Fruit fly (Drosophila melanogaster) whole organism, embryonic: ENCODE results near the gene CG43094.

ENCODE experiments used
- Blimp-1 ChIP-seq: fragments of 200-800 bp; sonication (Bioruptor generic); optimal IDR thresholded peaks from 3 replicates; lab custom pipeline; 2018; ENCODE audit warnings: missing biosample characterization, missing genetic modification characterization, mild to moderate bottlenecking, moderate library complexity, missing genetic modification reagents
- CG11085 ChIP-seq: fragments of 200-800 bp; sonication (Bioruptor generic); IDR thresholded peaks from 2 replicates; pipeline ENCODE4 v1.3.6; 2022; ENCODE audit warnings: missing biosample characterization, missing genetic modification characterization
- CG12942 ChIP-seq: fragments of 200-800 bp; sonication (Bioruptor generic); optimal IDR thresholded peaks from 3 replicates; lab custom pipeline; 2016; ENCODE audit warnings: missing biosample characterization, missing genetic modification characterization
- CG14014 ChIP-seq: fragments of 200-800 bp; sonication (Bioruptor generic); IDR thresholded peaks from 2 replicates; pipeline ENCODE4 v1.3.6; 2022; ENCODE audit warnings: missing biosample characterization, missing genetic modification characterization
- CG15073 ChIP-seq: fragments of 200-800 bp; sonication (Bioruptor generic); optimal IDR thresholded peaks from 2 replicates; lab custom pipeline; 2016; ENCODE audit warnings: missing biosample characterization, missing genetic modification characterization
- CG1529 ChIP-seq: fragments of 200-800 bp; sonication (Bioruptor generic); optimal IDR thresholded peaks from 3 replicates; lab custom pipeline; 2018; ENCODE audit warnings: missing biosample characterization, missing genetic modification characterization
- CG1603 ChIP-seq: fragments of 200-800 bp; sonication (Bioruptor generic); optimal IDR thresholded peaks from 2 replicates; lab custom pipeline; 2019; ENCODE audit warnings: missing biosample characterization, mild to moderate bottlenecking, missing genetic modification characterization, moderate library complexity
- CG16813 ChIP-seq: fragments of 200-800 bp; sonication (Bioruptor generic); IDR thresholded peaks from 3 replicates; pipeline ENCODE4 v1.3.6; 2022; ENCODE audit warnings: missing biosample characterization, missing genetic modification characterization; ENCODE audit not compliant: partially characterized antibody
- CG17186 ChIP-seq: fragments of 200-800 bp; sonication (Bioruptor generic); optimal IDR thresholded peaks from 3 replicates; lab custom pipeline; 2017; ENCODE audit warnings: missing biosample characterization, missing genetic modification reagents, missing genetic modification characterization
- CG17568 ChIP-seq: fragments of 200-800 bp; sonication (Bioruptor generic); optimal IDR thresholded peaks from 2 replicates; lab custom pipeline; 2018; ENCODE audit warnings: missing biosample characterization, mild to moderate bottlenecking, missing genetic modification characterization, moderate library complexity
- CG2129 ChIP-seq: fragments of 200-800 bp; sonication (Bioruptor generic); IDR thresholded peaks from 2 replicates; pipeline ENCODE4 v1.3.6; 2022; ENCODE audit warnings: missing biosample characterization, missing genetic modification characterization; ENCODE audit not compliant: partially characterized antibody
- CG2889 ChIP-seq: fragments of 200-800 bp; sonication (Bioruptor generic); IDR thresholded peaks from 3 replicates; pipeline ENCODE4 v1.3.6; 2022; ENCODE audit warnings: missing biosample characterization, missing genetic modification characterization
- CG30403 ChIP-seq: fragments of 200-800 bp; sonication (Bioruptor generic); optimal IDR thresholded peaks from 3 replicates; lab custom pipeline; 2016; ENCODE audit warnings: missing biosample characterization, missing genetic modification characterization
- CG3065 ChIP-seq: fragments of 200-800 bp; sonication (Bioruptor generic); optimal IDR thresholded peaks from 2 replicates; lab custom pipeline; 2016; ENCODE audit warnings: missing biosample characterization, missing genetic modification characterization
- CG33213 ChIP-seq: fragments of 200-800 bp; sonication (Bioruptor generic); optimal IDR thresholded peaks from 3 replicates; lab custom pipeline; 2016; ENCODE audit warnings: missing biosample characterization, missing genetic modification characterization
- CG4730 ChIP-seq: fragments of 200-800 bp; sonication (Bioruptor generic); IDR thresholded peaks from 2 replicates; pipeline ENCODE4 v1.3.6; 2022; ENCODE audit warnings: missing biosample characterization, missing genetic modification characterization
- CG6272 ChIP-seq: fragments of 200-800 bp; sonication (Bioruptor generic); IDR thresholded peaks from 2 replicates; pipeline ENCODE4 v1.3.6; 2022; ENCODE audit warnings: missing biosample characterization, missing genetic modification characterization
- CG6765 ChIP-seq: fragments of 200-800 bp; sonication (Bioruptor generic); optimal IDR thresholded peaks from 3 replicates; lab custom pipeline; 2017; ENCODE audit warnings: missing biosample characterization, mild to moderate bottlenecking, missing genetic modification characterization
- CG7745 ChIP-seq: fragments of 200-800 bp; sonication (Bioruptor generic); optimal IDR thresholded peaks from 2 replicates; lab custom pipeline; 2018; ENCODE audit warnings: missing biosample characterization, mild to moderate bottlenecking, missing genetic modification characterization, moderate library complexity
- CG8089 ChIP-seq: fragments of 200-800 bp; sonication (Bioruptor generic); optimal IDR thresholded peaks from 3 replicates; lab custom pipeline; 2016; ENCODE audit warnings: missing biosample characterization, missing genetic modification characterization
- D ChIP-seq, 2 experiments: fragments of 200-800 bp in 1 of 2; fragments of >200 bp in 1 of 2; sonication (Bioruptor generic) in 1 of 2; optimal IDR thresholded peaks; 2 replicates in 1 of 2; 3 replicates in 1 of 2; lab custom pipeline; 2017; ENCODE audit warnings: mild to moderate bottlenecking in 1 of 2, missing biosample characterization in 1 of 2, missing genetic modification characterization in 1 of 2, missing genetic modification reagents in 1 of 2
- D19B ChIP-seq: fragments of 200-800 bp; sonication (Bioruptor generic); optimal IDR thresholded peaks from 2 replicates; lab custom pipeline; 2017; ENCODE audit warnings: missing biosample characterization, mild to moderate bottlenecking, missing genetic modification characterization
- Dbx ChIP-seq: fragments of 200-800 bp; sonication (Bioruptor generic); IDR thresholded peaks from 3 replicates; pipeline ENCODE4 v1.3.6; 2022; ENCODE audit warnings: missing biosample characterization, missing genetic modification characterization
- Elba2 ChIP-seq: fragments of 200-800 bp; sonication (Bioruptor generic); optimal IDR thresholded peaks from 3 replicates; lab custom pipeline; 2016; ENCODE audit warnings: missing biosample characterization, missing genetic modification characterization
- H15 ChIP-seq: fragments of 200-800 bp; sonication (Bioruptor generic); IDR thresholded peaks from 3 replicates; pipeline ENCODE4 v1.3.6; 2022; ENCODE audit warnings: missing biosample characterization, missing genetic modification characterization
- NK7.1 ChIP-seq: fragments of 200-800 bp; sonication (Bioruptor generic); optimal IDR thresholded peaks from 3 replicates; lab custom pipeline; 2016; ENCODE audit warnings: missing biosample characterization, missing genetic modification characterization
- Nf-YB ChIP-seq: fragments of 200-800 bp; sonication (Bioruptor generic); optimal IDR thresholded peaks from 3 replicates; lab custom pipeline; 2019; ENCODE audit warnings: missing biosample characterization, mild to moderate bottlenecking, missing genetic modification characterization, moderate library complexity
- Optix ChIP-seq: fragments of 200-800 bp; sonication (Bioruptor generic); IDR thresholded peaks from 3 replicates; pipeline ENCODE4 v1.3.6; 2022; ENCODE audit warnings: missing biosample characterization, missing genetic modification characterization
- Pdp1 ChIP-seq, 2 experiments: fragments of 200-800 bp; sonication (Bioruptor generic); optimal IDR thresholded peaks; 3 replicates each; lab custom pipeline; 2016; ENCODE audit warnings: missing biosample characterization in 2 of 2, missing genetic modification characterization in 2 of 2, mild to moderate bottlenecking in 1 of 2, moderate library complexity in 1 of 2
- Ptx1 ChIP-seq: fragments of 200-800 bp; sonication (Bioruptor generic); IDR thresholded peaks from 2 replicates; pipeline ENCODE4 v1.3.6; 2022; ENCODE audit warnings: missing biosample characterization, missing genetic modification characterization
- cato ChIP-seq: fragments of 200-800 bp; sonication (Bioruptor generic); optimal IDR thresholded peaks from 2 replicates; lab custom pipeline; 2016; ENCODE audit warnings: missing biosample characterization, missing genetic modification characterization, borderline replicate concordance
- da ChIP-seq: fragments of 200-800 bp; sonication (Bioruptor generic); optimal IDR thresholded peaks from 2 replicates; lab custom pipeline; 2016; ENCODE audit warnings: missing biosample characterization, missing genetic modification characterization
- eve ChIP-seq, 2 experiments: fragments of >200 bp; optimal IDR thresholded peaks; 2 replicates each; lab custom pipeline; 2017; ENCODE audit warnings: missing biosample characterization in 2 of 2, missing genetic modification characterization in 2 of 2
- gcm2 ChIP-seq: fragments of 200-800 bp; sonication (Bioruptor generic); optimal IDR thresholded peaks from 2 replicates; lab custom pipeline; 2016; ENCODE audit warnings: missing biosample characterization, missing genetic modification characterization
- hb ChIP-seq: fragments of 200-800 bp; sonication (Bioruptor generic); IDR thresholded peaks from 3 replicates; pipeline ENCODE4 v1.3.6; 2022; ENCODE audit warnings: missing biosample characterization, missing genetic modification characterization; ENCODE audit not compliant: partially characterized antibody
- her ChIP-seq: fragments of 200-800 bp; sonication (Bioruptor generic); optimal IDR thresholded peaks from 2 replicates; lab custom pipeline; 2016; ENCODE audit warnings: missing biosample characterization, missing genetic modification characterization
- jigr1 ChIP-seq: fragments of 200-800 bp; sonication (Bioruptor generic); IDR thresholded peaks from 3 replicates; pipeline ENCODE4 v1.3.6; 2022; ENCODE audit warnings: missing biosample characterization, missing genetic modification characterization
- kay ChIP-seq: fragments of 200-800 bp; sonication (Bioruptor generic); optimal IDR thresholded peaks from 2 replicates; lab custom pipeline; 2016; ENCODE audit warnings: missing biosample characterization, missing genetic modification characterization
- lov ChIP-seq, 2 experiments: fragments of 200-800 bp in 1 of 2; fragments of >200 bp in 1 of 2; sonication (Bioruptor generic) in 1 of 2; IDR thresholded peaks in 1 of 2; optimal IDR thresholded peaks in 1 of 2; 2 replicates in 1 of 2; 3 replicates in 1 of 2; pipeline versions ENCODE4 v1.3.6 to Lab custom; 2017 to 2022; ENCODE audit warnings: missing biosample characterization in 1 of 2, missing genetic modification characterization in 1 of 2
- otp ChIP-seq: fragments of 200-800 bp; sonication (Bioruptor generic); IDR thresholded peaks from 3 replicates; pipeline ENCODE4, ENCODE4 v1.3.6; 2022; ENCODE audit warnings: missing biosample characterization, missing genetic modification characterization
- peb ChIP-seq: fragments of 200-800 bp; sonication (Bioruptor generic); IDR thresholded peaks from 2 replicates; pipeline ENCODE4 v1.3.6; 2022; ENCODE audit warnings: missing biosample characterization, missing genetic modification characterization
- rib ChIP-seq: fragments of 200-800 bp; sonication (Bioruptor generic); IDR thresholded peaks from 2 replicates; pipeline ENCODE4 v1.3.6; 2022; ENCODE audit warnings: missing biosample characterization, missing genetic modification characterization
- sd ChIP-seq: fragments of 200-800 bp; sonication (Bioruptor generic); optimal IDR thresholded peaks from 3 replicates; lab custom pipeline; 2018; ENCODE audit warnings: missing biosample characterization, mild to moderate bottlenecking, missing genetic modification characterization, moderate library complexity
- slbo ChIP-seq: fragments of 200-800 bp; sonication (Bioruptor generic); IDR thresholded peaks from 2 replicates; pipeline ENCODE4 v1.3.6; 2022; ENCODE audit warnings: missing biosample characterization, missing genetic modification characterization
- ssp ChIP-seq: fragments of 200-800 bp; sonication (Bioruptor generic); IDR thresholded peaks from 2 replicates; pipeline ENCODE4 v1.3.6; 2022; ENCODE audit warnings: missing biosample characterization, missing genetic modification characterization
- tap ChIP-seq: fragments of 200-800 bp; optimal IDR thresholded peaks from 3 replicates; lab custom pipeline; 2019; ENCODE audit warnings: missing biosample characterization, mild to moderate bottlenecking, missing genetic modification characterization, moderate library complexity
- trem ChIP-seq: fragments of 200-800 bp; optimal IDR thresholded peaks from 3 replicates; lab custom pipeline; 2019; ENCODE audit warnings: missing biosample characterization, mild to moderate bottlenecking, missing genetic modification characterization, moderate library complexity
- trh ChIP-seq: fragments of 200-800 bp; sonication (Bioruptor generic); optimal IDR thresholded peaks from 2 replicates; lab custom pipeline; 2016; ENCODE audit warnings: missing biosample characterization, missing genetic modification characterization
- unc-4 ChIP-seq: fragments of 200-800 bp; sonication (Bioruptor generic); IDR thresholded peaks from 2 replicates; pipeline ENCODE4 v1.3.6; 2022; ENCODE audit warnings: missing biosample characterization, missing genetic modification characterization; ENCODE audit not compliant: partially characterized antibody
- unpg ChIP-seq: fragments of 200-800 bp; sonication (Bioruptor generic); optimal IDR thresholded peaks from 3 replicates; lab custom pipeline; 2018; ENCODE audit warnings: missing biosample characterization, mild to moderate bottlenecking, missing genetic modification characterization, moderate library complexity

Gene CG43094

DNA sequence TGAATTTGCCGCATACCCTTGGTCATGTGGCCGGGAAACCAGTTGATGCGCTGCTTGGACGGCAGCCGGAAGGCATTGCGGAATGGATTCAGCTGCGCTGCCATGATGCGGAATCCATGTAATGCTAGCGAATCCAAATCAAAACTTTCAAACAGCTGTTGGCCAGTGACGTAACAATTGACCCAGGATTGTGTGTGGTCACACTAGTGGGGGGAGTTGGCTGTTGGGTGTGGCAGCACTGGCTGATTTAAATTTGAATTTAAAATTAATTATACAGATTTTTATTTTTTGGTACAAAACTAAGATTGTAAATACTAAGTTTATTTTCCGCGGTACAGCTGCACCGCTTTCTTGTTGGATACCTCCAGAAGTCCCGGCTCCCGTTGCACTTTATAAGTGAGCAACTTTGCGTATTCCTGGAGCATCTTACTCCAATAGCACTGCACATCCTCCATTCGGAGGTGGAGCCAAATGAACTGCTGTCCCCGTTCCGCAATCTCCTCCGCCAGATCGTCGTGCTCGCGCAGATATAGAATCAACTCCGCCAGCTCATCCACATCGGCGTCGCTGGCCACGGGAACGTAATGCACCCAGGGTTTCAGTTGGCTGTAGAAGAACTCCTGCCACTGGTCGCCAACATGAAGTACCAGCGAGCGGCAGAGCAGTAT, 23.2 kb downstream of the CG43094 start, which contains the start of gene CG17141 (continued):
- no peak for TF ChIP-seq her (GFP tag; lab: Kevin White, UChicago)
- TF ChIP-seq CG12942 (GFP tag; lab: Kevin White, UChicago), result no peak
- no peak for TF ChIP-seq CG6765 (GFP tag; lab: Kevin White, UChicago)
- no peak for TF ChIP-seq rib (GFP tag; lab: Robert Waterston, UW)
- no peak for TF ChIP-seq da
- peak in 1 of 2 experiments; percentile 99 for TF ChIP-seq Pdp1 (GFP tag; optimal IDR thresholded peaks at IDR 0.05; lab: Kevin White, UChicago)
- no peak for TF ChIP-seq Elba2
- TF ChIP-seq sd, result no peak
- TF ChIP-seq gcm2 (GFP tag; lab: Kevin White, UChicago), result no peak
- no peak for TF ChIP-seq CG8089 (GFP tag; lab: Kevin White, UChicago)
- TF ChIP-seq unc-4 (GFP tag; lab: Robert Waterston, UW), result peak; percentile 47
- TF ChIP-seq CG4730 (GFP tag; lab: Robert Waterston, UW), result no peak
- no peak for TF ChIP-seq slbo (GFP tag; lab: Robert Waterston, UW)
- no peak for TF ChIP-seq Nf-YB
- TF ChIP-seq D (optimal IDR thresholded peaks at IDR 0.05; lab: Kevin White, UChicago), result no peak
- TF ChIP-seq D (GFP tag; optimal IDR thresholded peaks at IDR 0.05; lab: Kevin White, UChicago), result no peak
- no peak for TF ChIP-seq CG2889 (GFP tag; lab: Robert Waterston, UW)
- TF ChIP-seq CG11085 (GFP tag; lab: Robert Waterston, UW), result no peak
- TF ChIP-seq cato (GFP tag; lab: Kevin White, UChicago), result no peak
- TF ChIP-seq NK7.1 (GFP tag; lab: Kevin White, UChicago), result no peak
- peak; percentile 36 for TF ChIP-seq trem
- no peak for TF ChIP-seq D19B
- TF ChIP-seq Ptx1 (GFP tag; lab: Robert Waterston, UW), result no peak
- TF ChIP-seq hb (GFP tag; lab: Robert Waterston, UW), result no peak; the same call in 2 of the 3 replicates
- no peak for TF ChIP-seq CG33213 (GFP tag; lab: Kevin White, UChicago)
- TF ChIP-seq CG30403, result no peak
- no peak for TF ChIP-seq otp (GFP tag; lab: Robert Waterston, UW)
- TF ChIP-seq jigr1 (GFP tag; lab: Robert Waterston, UW), result no peak
- no peak for TF ChIP-seq Dbx
- TF ChIP-seq CG3065 (GFP tag; lab: Kevin White, UChicago), result no peak
- no peak for TF ChIP-seq lov (optimal IDR thresholded peaks at IDR 0.05; lab: Kevin White, UChicago)
- no peak for TF ChIP-seq lov (GFP tag; IDR thresholded peaks at IDR 0.05; lab: Robert Waterston, UW)
- no peak for TF ChIP-seq trh (GFP tag; lab: Kevin White, UChicago)
- TF ChIP-seq CG16813 (GFP tag; lab: Robert Waterston, UW), result peak; percentile 35; the same call in 1 of the 3 replicates
- no peak for TF ChIP-seq Optix (GFP tag; lab: Robert Waterston, UW)
- no peak for TF ChIP-seq kay (GFP tag; lab: Kevin White, UChicago)
- no peak for TF ChIP-seq unpg (GFP tag; lab: Kevin White, UChicago)
- no peak for TF ChIP-seq CG7745 (tag; lab: Kevin White, UChicago)
- TF ChIP-seq CG1603 (tag; lab: Kevin White, UChicago), result peak; percentile 57
- no peak for TF ChIP-seq CG14014 (GFP tag; lab: Robert Waterston, UW)
- TF ChIP-seq tap, result no peak
- TF ChIP-seq Blimp-1 (GFP tag; lab: Kevin White, UChicago), result no peak
- TF ChIP-seq H15 (GFP tag; lab: Robert Waterston, UW), result no peak
- no peak for TF ChIP-seq peb
- no peak for TF ChIP-seq CG15073 (GFP tag; lab: Kevin White, UChicago)
- no peak for TF ChIP-seq ssp
- no peak for TF ChIP-seq CG17568 (GFP tag; lab: Kevin White, UChicago)
- no peak for TF ChIP-seq CG1529
- no peak for TF ChIP-seq CG6272 (GFP tag; lab: Robert Waterston, UW)
- peak; percentile 50 for TF ChIP-seq CG17186 (GFP tag; lab: Kevin White, UChicago)
- TF ChIP-seq eve (GFP tag; optimal IDR thresholded peaks at IDR 0.05; lab: Kevin White, UChicago), result no peak
- no peak for TF ChIP-seq CG2129 (GFP tag; lab: Robert Waterston, UW)
